Worm (Caenorhabditis elegans) whole organism, L4 larva: ENCODE measurements around the gene flp-25.

Experiments used
- D1046.2 ChIP-seq: fragments of 200-800 bp; sonication (Bioruptor generic); IDR thresholded peaks from 2 replicates; pipeline ENCODE4 v1.3.6; 2022; ENCODE audit warnings: missing genetic modification characterization, missing compliant biosample characterization
- F10B5.3 ChIP-seq: sonication (generic microtip); optimal IDR thresholded peaks from 2 replicates; lab custom pipeline; 2016; ENCODE audit warnings: mild to moderate bottlenecking, missing genetic modification characterization, missing compliant biosample characterization
- R02D3.7 ChIP-seq: fragments of 150-350 bp; sonication (generic microtip); optimal IDR thresholded peaks from 3 replicates; lab custom pipeline; 2014; ENCODE audit warnings: missing biosample characterization, missing genetic modification characterization
- T26A8.4 ChIP-seq: fragments of 200-800 bp; sonication (Bioruptor generic); IDR thresholded peaks from 2 replicates; pipeline ENCODE4 v1.3.6; 2022; ENCODE audit warnings: missing genetic modification characterization, missing compliant biosample characterization
- Y48G9A.11 ChIP-seq: fragments of 200-800 bp; sonication (Bioruptor generic); IDR thresholded peaks from 2 replicates; pipeline ENCODE4 v1.3.6; 2022; ENCODE audit warnings: missing genetic modification reagents, missing genetic modification characterization, missing compliant biosample characterization
- Y75B8A.6 ChIP-seq: fragments of 200-800 bp; sonication (Bioruptor generic); IDR thresholded peaks from 2 replicates; pipeline ENCODE4 v1.3.6; 2022; ENCODE audit warnings: missing genetic modification reagents, missing genetic modification characterization, missing compliant biosample characterization
- ZK337.2 ChIP-seq: fragments of 200-800 bp; sonication (Bioruptor generic); IDR thresholded peaks from 2 replicates; pipeline ENCODE4 v1.3.6; 2022; ENCODE audit warnings: missing genetic modification reagents, missing genetic modification characterization, missing compliant biosample characterization
- aha-1 ChIP-seq: fragments of 150-350 bp; peaks from one replicate; lab custom pipeline; 2014; ENCODE audit warnings: missing biosample characterization, missing genetic modification characterization
- aly-2 ChIP-seq: sonication (generic microtip); optimal IDR thresholded peaks from 2 replicates; lab custom pipeline; 2018; ENCODE audit warnings: missing biosample characterization, missing genetic modification characterization
- arid-1 ChIP-seq: fragments of 200-800 bp; sonication (Bioruptor generic); conservative IDR thresholded peaks from 2 replicates; pipeline ENCODE4 v1.3.6; 2022; ENCODE audit warnings: missing genetic modification reagents, missing genetic modification characterization, missing compliant biosample characterization
- ceh-32 ChIP-seq: sonication (generic microtip); optimal IDR thresholded peaks from 2 replicates; lab custom pipeline; 2016; ENCODE audit warnings: mild to moderate bottlenecking, missing genetic modification characterization, missing compliant biosample characterization; ENCODE audit not compliant: poor library complexity
- daf-12 ChIP-seq: fragments of 150-350 bp; optimal IDR thresholded peaks from 2 replicates; lab custom pipeline; 2014; ENCODE audit warnings: missing biosample characterization, missing genetic modification reagents, missing genetic modification characterization
- daf-19 ChIP-seq: fragments of 200-800 bp; sonication (Bioruptor generic); conservative IDR thresholded peaks from 2 replicates; pipeline ENCODE4 v1.3.6; 2022; ENCODE audit warnings: missing genetic modification characterization, missing compliant biosample characterization
- dmd-8 ChIP-seq: fragments of 200-800 bp; sonication (Bioruptor generic); IDR thresholded peaks from 2 replicates; pipeline ENCODE4 v1.3.6; 2022; ENCODE audit warnings: missing genetic modification characterization, missing compliant biosample characterization
- duxl-1 ChIP-seq: sonication (generic microtip); optimal IDR thresholded peaks from 2 replicates; lab custom pipeline; 2016; ENCODE audit warnings: mild to moderate bottlenecking, missing genetic modification characterization, moderate library complexity, missing compliant biosample characterization; ENCODE audit not compliant: poor library complexity
- fkh-10 ChIP-seq: fragments of 150-350 bp; optimal IDR thresholded peaks from 2 replicates; lab custom pipeline; 2014; ENCODE audit warnings: missing biosample characterization, missing genetic modification reagents, missing genetic modification characterization
- gei-8 ChIP-seq: fragments of 200-800 bp; sonication (Bioruptor generic); optimal IDR thresholded peaks from 2 replicates; lab custom pipeline; 2018; ENCODE audit warnings: mild to moderate bottlenecking, missing genetic modification characterization, missing compliant biosample characterization
- hif-1 ChIP-seq, 2 experiments: sonication (generic microtip); optimal IDR thresholded peaks; 2 replicates each; lab custom pipeline; 2016 to 2017; ENCODE audit warnings: missing compliant biosample characterization in 2 of 2, missing genetic modification characterization in 2 of 2, missing genetic modification reagents in 2 of 2, missing genotype in 2 of 2, mild to moderate bottlenecking in 1 of 2
- hlh-11 ChIP-seq: fragments of 200-800 bp; sonication (Bioruptor generic); optimal IDR thresholded peaks from 2 replicates; lab custom pipeline; 2018; ENCODE audit warnings: mild to moderate bottlenecking, missing genetic modification characterization, missing compliant biosample characterization
- hlh-30 ChIP-seq: sonication (generic microtip); optimal IDR thresholded peaks from 2 replicates; lab custom pipeline; 2017; ENCODE audit warnings: antibody characterized with exemption, mild to moderate bottlenecking, missing genetic modification characterization, missing compliant biosample characterization; ENCODE audit not compliant: insufficient read depth
- lin-1 ChIP-seq: fragments of 200-800 bp; sonication (Bioruptor generic); IDR thresholded peaks from 2 replicates; pipeline ENCODE4 v1.3.6; 2022; ENCODE audit warnings: missing genetic modification reagents, missing genetic modification characterization, missing compliant biosample characterization
- lin-13 ChIP-seq: fragments of 150-350 bp; optimal IDR thresholded peaks from 2 replicates; lab custom pipeline; 2014; ENCODE audit warnings: missing biosample characterization, missing genetic modification reagents, missing genetic modification characterization
- mes-2 ChIP-seq: sonication (generic microtip); optimal IDR thresholded peaks from 2 replicates; lab custom pipeline; 2016; ENCODE audit warnings: missing genotype, mild to moderate bottlenecking, missing genetic modification characterization, missing compliant biosample characterization; ENCODE audit not compliant: poor library complexity, severe bottlenecking
- mxl-2 ChIP-seq: fragments of 200-800 bp; sonication (Bioruptor generic); conservative IDR thresholded peaks from 2 replicates; pipeline ENCODE4 v1.3.6; 2022; ENCODE audit warnings: missing genetic modification reagents, missing genetic modification characterization, missing compliant biosample characterization
- mxl-3 ChIP-seq: fragments of 200-800 bp; sonication (Bioruptor generic); optimal IDR thresholded peaks from 2 replicates; lab custom pipeline; 2018; ENCODE audit warnings: mild to moderate bottlenecking, missing genetic modification characterization, missing compliant biosample characterization
- nhr-111 ChIP-seq: fragments of 200-800 bp; sonication (Bioruptor generic); optimal IDR thresholded peaks from 2 replicates; lab custom pipeline; 2018; ENCODE audit warnings: mild to moderate bottlenecking, missing genetic modification characterization, missing compliant biosample characterization
- nhr-25 ChIP-seq: sonication (generic microtip); optimal IDR thresholded peaks from 2 replicates; lab custom pipeline; 2017; ENCODE audit warnings: missing genetic modification characterization, mild to moderate bottlenecking, missing compliant biosample characterization, antibody characterized with exemption, moderate library complexity, borderline replicate concordance; ENCODE audit not compliant: insufficient read depth
- nhr-28 ChIP-seq: fragments of 150-350 bp; optimal IDR thresholded peaks from 2 replicates; lab custom pipeline; 2014; ENCODE audit warnings: missing biosample characterization, missing genetic modification characterization
- nhr-42 ChIP-seq: fragments of 200-800 bp; sonication (Bioruptor generic); IDR thresholded peaks from 2 replicates; pipeline ENCODE4 v1.3.6; 2022; ENCODE audit warnings: missing genetic modification characterization, missing compliant biosample characterization
- rbr-2 ChIP-seq: sonication (generic microtip); optimal IDR thresholded peaks from 2 replicates; lab custom pipeline; 2016; ENCODE audit warnings: missing genotype, missing genetic modification characterization, missing compliant biosample characterization
- spr-3 ChIP-seq: fragments of 200-800 bp; sonication (Bioruptor generic); optimal IDR thresholded peaks from 2 replicates; lab custom pipeline; 2018; ENCODE audit warnings: mild to moderate bottlenecking, missing genetic modification characterization, missing compliant biosample characterization
- unc-62 ChIP-seq, 3 experiments: fragments of 150-350 bp in 1 of 3; sonication (generic microtip); optimal IDR thresholded peaks in 2 of 3; peaks in 1 of 3; 1 replicate in 1 of 3; 2 replicates in 2 of 3; lab custom pipeline; 2014 to 2017; ENCODE audit warnings: missing biosample characterization in 3 of 3, missing genetic modification characterization in 3 of 3, missing genetic modification reagents in 3 of 3, missing genotype in 1 of 3
- zfp-2 ChIP-seq: sonication (generic microtip); optimal IDR thresholded peaks from 2 replicates; lab custom pipeline; 2016; ENCODE audit warnings: mild to moderate bottlenecking, missing genetic modification characterization, missing compliant biosample characterization
- zfp-3 ChIP-seq: fragments of 200-800 bp; sonication (Bioruptor generic); conservative IDR thresholded peaks from 2 replicates; pipeline ENCODE4 v1.3.6; 2022; ENCODE audit warnings: missing genetic modification reagents, missing genetic modification characterization, missing compliant biosample characterization

The flp-25 gene

DNA sequence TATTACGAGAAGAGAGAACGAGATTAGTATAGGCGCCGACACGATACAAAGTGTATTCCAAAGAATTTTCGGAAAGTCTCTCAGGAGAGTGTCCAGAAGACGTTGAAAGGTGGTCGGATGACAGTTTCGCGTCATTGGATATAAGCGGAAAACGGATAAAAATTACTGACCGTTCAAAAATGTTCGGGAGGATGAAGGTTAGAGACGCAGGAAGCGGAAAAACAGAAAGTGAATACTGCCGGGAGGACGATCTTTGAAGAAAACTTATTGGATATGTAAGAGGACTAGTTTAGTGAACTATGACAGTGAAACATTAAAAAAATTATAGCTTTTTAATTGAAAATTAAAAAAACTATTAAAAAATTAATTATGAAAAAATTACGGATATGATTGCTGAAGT, 26.3 kb upstream of the flp-25 start:
- TF ChIP-seq nhr-111 = no peak
- no peak for TF ChIP-seq ceh-32
- TF ChIP-seq gei-8 (GFP tag; lab: Kevin White, UChicago) = no peak
- TF ChIP-seq hif-1 (tag; optimal IDR thresholded peaks at IDR 0.05; lab: Kevin White, UChicago) = no peak
- no peak for TF ChIP-seq daf-19 (GFP tag; lab: Robert Waterston, UW)
- TF ChIP-seq aha-1 (tag; lab: Kevin White, UChicago) = no peak
- TF ChIP-seq Y75B8A.6 (GFP tag; lab: Robert Waterston, UW) = no peak
- no peak for TF ChIP-seq duxl-1 (tag; lab: Kevin White, UChicago)
- no peak for TF ChIP-seq spr-3
- TF ChIP-seq hlh-11 (tag; lab: Kevin White, UChicago) = no peak
- TF ChIP-seq nhr-28 = no peak
- TF ChIP-seq fkh-10 (GFP tag; lab: Kevin White, UChicago) = no peak
- TF ChIP-seq daf-12 (tag; lab: Kevin White, UChicago) = no peak
- TF ChIP-seq Y48G9A.11 (GFP tag; lab: Robert Waterston, UW) = no peak
- TF ChIP-seq mxl-2 (GFP tag; lab: Robert Waterston, UW) = no peak
- no peak for TF ChIP-seq dmd-8
- no peak for TF ChIP-seq lin-1 (GFP tag; lab: Robert Waterston, UW)
- no peak for TF ChIP-seq arid-1 (GFP tag; lab: Robert Waterston, UW)
- TF ChIP-seq aly-2 (tag; lab: Kevin White, UChicago) = no peak
- no peak for TF ChIP-seq R02D3.7 (tag; lab: Kevin White, UChicago)
- TF ChIP-seq, all 104 proteins: peak for 0

- no peak for TF ChIP-seq nhr-25 (tag; lab: Kevin White, UChicago)
- TF ChIP-seq unc-62 (GFP tag; optimal IDR thresholded peaks at IDR 0.05 in 1 of 2; lab: Kevin White, UChicago) = peak in 1 of 2 experiments; percentile 95
- no peak for TF ChIP-seq unc-62 (tag; optimal IDR thresholded peaks at IDR 0.05; lab: Kevin White, UChicago)
These were observed 24.5 kb upstream of the flp-25 start for ce11 chrIII:9336807-9337206.

DNA sequence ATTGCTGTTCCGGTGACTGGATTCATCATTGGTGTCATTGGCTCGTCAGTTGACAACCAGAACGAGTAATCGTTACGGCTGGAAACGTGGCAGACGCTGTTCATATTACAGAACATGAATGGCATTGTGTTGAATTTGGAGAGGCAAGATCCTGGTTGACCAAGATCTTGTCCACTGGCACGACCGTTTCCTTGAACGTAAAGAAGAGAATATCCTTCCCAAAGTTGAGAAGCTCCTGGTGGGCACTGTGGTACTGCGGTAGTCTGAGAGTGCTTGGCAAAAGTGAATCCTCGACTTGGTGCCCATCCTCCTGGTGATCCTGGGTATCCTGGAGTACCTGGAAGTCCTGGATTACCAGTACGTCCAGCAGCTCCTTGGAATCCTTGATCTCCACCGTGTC, 23.4 kb upstream of the flp-25 start:
- no peak for TF ChIP-seq mes-2 (tag; lab: Kevin White, UChicago)
- peak in 1 of 2 experiments; percentile 92 for TF ChIP-seq unc-62 (GFP tag; optimal IDR thresholded peaks at IDR 0.05 in 1 of 2; lab: Kevin White, UChicago)
- TF ChIP-seq unc-62 (tag; optimal IDR thresholded peaks at IDR 0.05; lab: Kevin White, UChicago) = no peak

DNA sequence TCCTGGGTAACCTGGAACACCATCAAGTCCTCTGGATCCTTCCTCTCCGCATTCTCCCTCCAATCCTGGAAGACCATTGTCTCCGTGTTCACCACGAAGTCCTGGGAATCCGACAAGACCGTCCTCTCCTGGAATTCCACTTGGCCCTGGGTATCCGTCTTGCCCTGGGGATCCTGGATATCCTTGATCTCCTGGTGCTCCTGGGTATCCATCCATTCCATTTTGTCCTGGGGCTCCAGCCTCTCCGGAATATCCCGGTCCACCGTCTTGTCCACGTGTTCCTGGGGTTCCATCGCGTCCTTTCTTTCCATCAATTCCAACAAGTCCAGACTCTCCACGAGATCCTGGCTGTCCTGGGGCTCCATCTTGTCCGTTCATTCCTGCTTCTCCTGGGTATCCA, 21.3 kb upstream of the flp-25 start:
- TF ChIP-seq aly-2 (tag; lab: Kevin White, UChicago) (no peak), zfp-2 (tag; lab: Kevin White, UChicago) (no peak), ZK337.2 (no peak), unc-62 (GFP tag; optimal IDR thresholded peaks at IDR 0.05 in 1 of 2; lab: Kevin White, UChicago) (peak in 1 of 2 experiments; percentile 93), unc-62 (tag; optimal IDR thresholded peaks at IDR 0.05; lab: Kevin White, UChicago) (no peak)

DNA sequence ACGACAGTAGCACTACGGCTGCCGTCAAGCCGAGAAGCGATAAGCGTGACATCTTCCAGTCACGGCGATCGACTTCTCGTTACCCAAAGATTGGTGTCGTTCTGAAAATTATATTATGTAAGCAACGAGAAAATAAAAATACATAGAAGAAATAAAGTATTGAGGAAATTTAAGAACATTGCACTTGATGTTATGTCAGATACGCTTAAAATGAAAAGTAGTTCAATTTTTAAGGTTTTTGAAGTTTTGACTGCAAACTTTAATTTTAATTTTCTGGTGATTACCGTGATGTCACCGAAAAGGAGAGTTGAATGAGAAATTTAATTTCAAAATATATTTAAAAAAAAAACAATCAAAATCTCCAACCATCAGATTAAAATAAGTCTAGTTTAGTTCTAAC, 17.0 kb upstream of the flp-25 start, which contains the start of gene emb-9:
Gene emb-9 (minus strand): TSS at position 101 of the 400 bp plus-strand sequence.
- TF ChIP-seq F10B5.3 (tag; lab: Kevin White, UChicago) (no peak), hlh-30 (no peak), D1046.2 (GFP tag; lab: Robert Waterston, UW) (no peak), rbr-2 (tag; lab: Kevin White, UChicago) (no peak), hif-1 (tag; optimal IDR thresholded peaks at IDR 0.05; lab: Kevin White, UChicago) (no peak), nhr-42 (GFP tag; lab: Robert Waterston, UW) (no peak), mxl-3 (GFP tag; lab: Kevin White, UChicago) (no peak), duxl-1 (tag; lab: Kevin White, UChicago) (no peak), zfp-2 (tag; lab: Kevin White, UChicago) (no peak), zfp-3 (no peak), T26A8.4 (GFP tag; lab: Robert Waterston, UW) (no peak), lin-13 (GFP tag; lab: Kevin White, UChicago) (no peak)
- TF ChIP-seq, all 104 proteins: peak for 0
